Worm (Caenorhabditis elegans) whole organism, L3 larva: ENCODE results near the gene srw-122.

Source experiments
- R02D3.7 ChIP-seq: fragments of 150-350 bp; optimal IDR thresholded peaks from 2 replicates; lab custom pipeline; 2014; ENCODE audit warnings: missing biosample characterization, missing genetic modification characterization
- ama-1 ChIP-seq: fragments of 150-350 bp; optimal IDR thresholded peaks from 2 replicates; lab custom pipeline; 2018
- ceh-16 ChIP-seq: sonication (generic microtip); optimal IDR thresholded peaks from 2 replicates; lab custom pipeline; 2017; ENCODE audit warnings: missing biosample characterization, missing genetic modification characterization
- ceh-82 ChIP-seq: fragments of 150-350 bp; optimal IDR thresholded peaks from 2 replicates; lab custom pipeline; 2014; ENCODE audit warnings: missing biosample characterization, missing genetic modification characterization
- ceh-9 ChIP-seq: sonication (generic microtip); optimal IDR thresholded peaks from 2 replicates; lab custom pipeline; 2018; ENCODE audit warnings: missing biosample characterization, missing genetic modification characterization
- egl-27 ChIP-seq: sonication (generic microtip); optimal IDR thresholded peaks from 4 replicates; lab custom pipeline; 2017; ENCODE audit warnings: missing biosample characterization, missing genetic modification reagents, missing genetic modification characterization
- egl-5 ChIP-seq: fragments of 150-350 bp; optimal IDR thresholded peaks from 2 replicates; lab custom pipeline; 2017; ENCODE audit warnings: missing biosample characterization, missing genetic modification reagents, missing genetic modification characterization, inconsistent platforms
- elt-1 ChIP-seq: fragments of 150-350 bp; optimal IDR thresholded peaks from 2 replicates; lab custom pipeline; 2014; ENCODE audit warnings: missing biosample characterization, missing genetic modification characterization
- elt-3 ChIP-seq, 3 experiments: fragments of 150-350 bp in 1 of 3; sonication (generic microtip) in 2 of 3; optimal IDR thresholded peaks; 2 replicates in 2 of 3; 4 replicates in 1 of 3; lab custom pipeline; 2014 to 2017; ENCODE audit warnings: missing biosample characterization in 3 of 3, missing genetic modification characterization in 3 of 3
- eor-1 ChIP-seq, 2 experiments: fragments of 150-350 bp; optimal IDR thresholded peaks; 2 replicates each; lab custom pipeline; 2014 to 2018; ENCODE audit warnings: missing biosample characterization in 2 of 2, missing genetic modification characterization in 2 of 2
- fkh-10 ChIP-seq: sonication (generic microtip); optimal IDR thresholded peaks from 2 replicates; lab custom pipeline; 2017; ENCODE audit warnings: missing biosample characterization, missing genetic modification reagents, missing genetic modification characterization
- fkh-2 ChIP-seq: fragments of 150-350 bp; optimal IDR thresholded peaks from 2 replicates; lab custom pipeline; 2014; ENCODE audit warnings: missing biosample characterization, missing genetic modification reagents, missing genetic modification characterization
- fos-1 ChIP-seq: fragments of 150-350 bp; optimal IDR thresholded peaks from 2 replicates; lab custom pipeline; 2014; ENCODE audit warnings: missing biosample characterization, missing genetic modification characterization
- lin-39 ChIP-seq: fragments of 150-350 bp; optimal IDR thresholded peaks from 2 replicates; lab custom pipeline; 2018; ENCODE audit warnings: missing biosample characterization, missing genetic modification reagents, missing genetic modification characterization
- lsy-12 ChIP-seq: sonication (generic microtip); optimal IDR thresholded peaks from 2 replicates; lab custom pipeline; 2016; ENCODE audit warnings: mild to moderate bottlenecking, missing genetic modification characterization, missing compliant biosample characterization
- mdl-1 ChIP-seq: fragments of 150-350 bp; optimal IDR thresholded peaks from 2 replicates; lab custom pipeline; 2014; ENCODE audit warnings: missing biosample characterization, missing genetic modification characterization
- mml-1 ChIP-seq: fragments of 150-350 bp; sonication (generic microtip); optimal IDR thresholded peaks from 3 replicates; lab custom pipeline; 2014; ENCODE audit warnings: missing biosample characterization, missing genetic modification characterization
- nhr-11 ChIP-seq: fragments of 150-350 bp; optimal IDR thresholded peaks from 2 replicates; lab custom pipeline; 2014; ENCODE audit warnings: missing biosample characterization, missing genetic modification characterization
- nhr-237 ChIP-seq: fragments of 150-350 bp; optimal IDR thresholded peaks from 2 replicates; lab custom pipeline; 2014; ENCODE audit warnings: missing biosample characterization, missing genetic modification characterization
- nhr-25 ChIP-seq: sonication (generic microtip); optimal IDR thresholded peaks from 2 replicates; lab custom pipeline; 2017; ENCODE audit warnings: missing biosample characterization, missing genetic modification characterization
- nhr-28 ChIP-seq: fragments of 150-350 bp; optimal IDR thresholded peaks from 2 replicates; lab custom pipeline; 2014; ENCODE audit warnings: missing biosample characterization, missing genetic modification characterization
- nhr-43 ChIP-seq: sonication (generic microtip); optimal IDR thresholded peaks from 2 replicates; lab custom pipeline; 2016; ENCODE audit warnings: mild to moderate bottlenecking, missing genetic modification characterization, missing compliant biosample characterization; ENCODE audit not compliant: poor library complexity, severe bottlenecking
- nhr-67 ChIP-seq: fragments of 150-350 bp; optimal IDR thresholded peaks from 2 replicates; lab custom pipeline; 2014; ENCODE audit warnings: missing biosample characterization, missing genetic modification characterization
- nhr-76 ChIP-seq: fragments of 150-350 bp; sonication (generic microtip); optimal IDR thresholded peaks from 5 replicates; lab custom pipeline; 2014; ENCODE audit warnings: missing biosample characterization, missing genetic modification characterization
- pha-4 ChIP-seq: fragments of 150-350 bp; optimal IDR thresholded peaks from 2 replicates; lab custom pipeline; 2014; ENCODE audit warnings: missing biosample characterization, missing genetic modification reagents, missing genetic modification characterization
- pqm-1 ChIP-seq: fragments of 150-350 bp; optimal IDR thresholded peaks from 2 replicates; lab custom pipeline; 2017; ENCODE audit warnings: missing biosample characterization, missing genetic modification characterization, inconsistent platforms
- sea-2 ChIP-seq: fragments of 150-350 bp; sonication (generic microtip); optimal IDR thresholded peaks from 4 replicates; lab custom pipeline; 2014; ENCODE audit warnings: missing biosample characterization, missing genetic modification reagents, missing genetic modification characterization
- skn-1 ChIP-seq: fragments of 150-350 bp; optimal IDR thresholded peaks from 2 replicates; lab custom pipeline; 2014; ENCODE audit warnings: missing biosample characterization, missing genetic modification characterization
- snpc-4 ChIP-seq: fragments of 150-350 bp; optimal IDR thresholded peaks from 2 replicates; lab custom pipeline; 2014; ENCODE audit warnings: missing biosample characterization, missing genetic modification characterization
- tbx-2 ChIP-seq: sonication (generic microtip); optimal IDR thresholded peaks from 2 replicates; lab custom pipeline; 2016; ENCODE audit warnings: mild to moderate bottlenecking, missing genetic modification characterization, missing compliant biosample characterization
- unc-39 ChIP-seq: sonication (generic microtip); optimal IDR thresholded peaks from 4 replicates; lab custom pipeline; 2017; ENCODE audit warnings: missing biosample characterization, missing genetic modification characterization
- zag-1 ChIP-seq: fragments of 150-350 bp; optimal IDR thresholded peaks from 2 replicates; lab custom pipeline; 2014; ENCODE audit warnings: missing biosample characterization, missing genetic modification characterization
- ztf-11 ChIP-seq: fragments of 150-350 bp; optimal IDR thresholded peaks from 2 replicates; lab custom pipeline; 2014; ENCODE audit warnings: missing biosample characterization, missing genetic modification characterization
- ztf-4 ChIP-seq: fragments of 150-350 bp; optimal IDR thresholded peaks from 2 replicates; lab custom pipeline; 2014; ENCODE audit warnings: missing biosample characterization, missing genetic modification characterization

srw-122 gene

ce11 chrV:2938497-2938896 lies 13.5 kb downstream of the srw-122 start, which contains the start of gene srw-141:
srw-141 (minus strand) TSS chrV:2938597.
- no peak for TF ChIP-seq egl-27

ce11 chrV:2934075-2934474 lies 17.9 kb downstream of the srw-122 start, which contains the start of gene srh-247:
srh-247 (minus strand) TSS chrV:2934175.
- TF ChIP-seq ztf-11 (tag; lab: Kevin White, UChicago) (no peak), R02D3.7 (tag; lab: Kevin White, UChicago) (no peak), nhr-43 (tag; lab: Kevin White, UChicago) (no peak), ceh-16 (tag; lab: Kevin White, UChicago) (no peak), nhr-28 (tag; lab: Kevin White, UChicago) (no peak), zag-1 (no peak), ceh-82 (tag; lab: Kevin White, UChicago) (no peak), pqm-1 (tag; lab: Kevin White, UChicago) (no peak), nhr-76 (tag; lab: Kevin White, UChicago) (no peak), mml-1 (tag; lab: Kevin White, UChicago) (no peak), eor-1 (tag; optimal IDR thresholded peaks at IDR 0.05; lab: Kevin White, UChicago) (no peak), fkh-2 (tag; lab: Kevin White, UChicago) (no peak), nhr-25 (tag; lab: Kevin White, UChicago) (no peak), ceh-9 (no peak)

- TF ChIP-seq lin-39 (tag; lab: Kevin White, UChicago) (no peak), ceh-82 (tag; lab: Kevin White, UChicago) (no peak)
Observed at ce11 chrV:2931252-2931651, 20.8 kb downstream of the srw-122 start, which contains the start of gene C31B8.1. C31B8.1 (plus strand) TSS chrV:2931552.

- TF ChIP-seq zag-1 (no peak), nhr-28 (tag; lab: Kevin White, UChicago) (no peak), ama-1 (lab: Kevin White, UChicago) (no peak), fos-1 (tag; lab: Kevin White, UChicago) (no peak), ceh-16 (tag; lab: Kevin White, UChicago) (no peak), pha-4 (tag; lab: Kevin White, UChicago) (no peak), eor-1 (tag; optimal IDR thresholded peaks at IDR 0.05; lab: Kevin White, UChicago) (no peak), sea-2 (GFP tag; lab: Kevin White, UChicago) (no peak), egl-5 (tag; lab: Kevin White, UChicago) (no peak), elt-1 (tag; lab: Kevin White, UChicago) (no peak), elt-3 (tag; optimal IDR thresholded peaks at IDR 0.05; lab: Kevin White, UChicago) (no peak), snpc-4 (tag; lab: Kevin White, UChicago) (no peak), egl-27 (no peak), skn-1 (tag; lab: Kevin White, UChicago) (no peak), fkh-2 (tag; lab: Kevin White, UChicago) (no peak)
Observed at ce11 chrV:2929753-2930152, 22.2 kb downstream of the srw-122 start, which contains the start of gene C31B8.16. C31B8.16 (plus strand) TSS chrV:2930053.

ce11 chrV:2927553-2927952 lies 24.4 kb downstream of the srw-122 start, which contains the start of gene C31B8.12:
C31B8.12 (minus strand) TSS chrV:2927653.
- TF ChIP-seq elt-1 (tag; lab: Kevin White, UChicago) (no peak), ztf-4 (tag; lab: Kevin White, UChicago) (no peak), pqm-1 (tag; lab: Kevin White, UChicago) (no peak), lsy-12 (no peak), lin-39 (tag; lab: Kevin White, UChicago) (no peak), mml-1 (tag; lab: Kevin White, UChicago) (no peak), nhr-237 (tag; lab: Kevin White, UChicago) (no peak), unc-39 (no peak), nhr-67 (tag; lab: Kevin White, UChicago) (no peak), tbx-2 (no peak), ceh-82 (tag; lab: Kevin White, UChicago) (no peak)

- TF ChIP-seq fkh-10 (GFP tag; lab: Kevin White, UChicago) (no peak), fkh-2 (tag; lab: Kevin White, UChicago) (no peak), ama-1 (lab: Kevin White, UChicago) (no peak), elt-3 (tag; optimal IDR thresholded peaks at IDR 0.05; lab: Kevin White, UChicago) (no peak), ceh-16 (tag; lab: Kevin White, UChicago) (no peak), tbx-2 (no peak), lin-39 (tag; lab: Kevin White, UChicago) (no peak), zag-1 (no peak), nhr-237 (tag; lab: Kevin White, UChicago) (no peak), egl-27 (no peak), elt-1 (tag; lab: Kevin White, UChicago) (no peak), nhr-43 (tag; lab: Kevin White, UChicago) (no peak), ztf-4 (tag; lab: Kevin White, UChicago) (no peak), nhr-11 (tag; lab: Kevin White, UChicago) (no peak), ceh-9 (no peak), nhr-28 (tag; lab: Kevin White, UChicago) (no peak), egl-5 (tag; lab: Kevin White, UChicago) (no peak), nhr-25 (tag; lab: Kevin White, UChicago) (no peak), mdl-1 (tag; lab: Kevin White, UChicago) (no peak)
Observed at ce11 chrV:2922594-2922993, 29.4 kb downstream of the srw-122 start, which contains the start of gene srh-38. srh-38 (minus strand) TSS chrV:2922694.
